Fruit fly (Drosophila melanogaster) ovary, adult (tissue): ENCODE measurements around the gene sog.

Experiments
- CG17801 ChIP-seq: fragments of 200-800 bp; optimal IDR thresholded peaks from 2 replicates; lab custom pipeline; 2019; ENCODE audit warnings: missing biosample characterization, mild to moderate bottlenecking, missing genetic modification characterization, moderate library complexity; ENCODE audit not compliant: partially characterized antibody

The sog gene

dm6 chrX:15568353-15568982 lies 64.8 kb downstream of the sog start:
- TF ChIP-seq CG17801 (GFP tag; lab: Kevin White, UChicago), result peak; percentile 21

- no peak for TF ChIP-seq CG17801 (GFP tag; lab: Kevin White, UChicago)
These were observed 77.3 kb downstream of the sog start, which contains the start of gene CG42300 for dm6 chrX:15555945-15556344. CG42300 (minus strand) TSS chrX:15556045.

- peak; percentile 87 for TF ChIP-seq CG17801 (GFP tag; lab: Kevin White, UChicago)
These were observed 79.0 kb downstream of the sog start, which contains the start of gene Ac13E for dm6 chrX:15554256-15554678. Ac13E (minus strand) TSS chrX:15554278.
